Worm (Caenorhabditis elegans): ENCODE results near the gene sbp-1.

DNA sequence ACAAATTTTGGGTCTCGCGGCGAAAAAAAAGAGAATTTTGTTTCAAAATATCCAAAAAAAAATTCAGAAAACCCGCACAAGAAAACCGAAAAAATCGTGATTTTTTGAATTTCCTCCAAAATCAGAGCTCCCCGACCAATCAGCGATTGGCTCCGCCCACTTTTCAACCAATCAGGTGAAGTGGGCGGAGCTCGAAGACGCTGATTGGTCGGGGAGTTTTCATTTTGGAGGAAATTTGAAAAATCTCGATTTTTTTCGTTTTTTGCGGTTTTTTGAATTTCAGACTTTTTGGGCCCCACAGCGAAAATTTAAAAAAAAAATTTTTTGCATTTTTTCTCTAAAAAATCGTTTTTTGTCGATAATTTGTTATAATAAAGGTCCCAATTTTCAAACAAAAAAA lies 47.2 kb upstream of the sbp-1 start:
- TF ChIP-seq snpc-4 (tag; optimal IDR thresholded peaks at IDR 0.05) = no peak
- no peak for TF ChIP-seq ztf-11 (tag; optimal IDR thresholded peaks at IDR 0.05)
- no peak for TF ChIP-seq tbx-2 (tag; optimal IDR thresholded peaks at IDR 0.05)
- TF ChIP-seq daf-12 (tag; optimal IDR thresholded peaks at IDR 0.05) = no peak
- TF ChIP-seq fos-1 (tag; optimal IDR thresholded peaks at IDR 0.05) = no peak

All from whole organism, L3 larva.